Fruit fly (Drosophila melanogaster) whole organism, prepupa: ENCODE data around the gene Gr32a.

Experiments used
- CG10631 ChIP-seq: fragments of 200-800 bp; sonication (Bioruptor generic); optimal IDR thresholded peaks from 2 replicates; lab custom pipeline; 2016; ENCODE audit warnings: missing biosample characterization, missing genetic modification characterization
- CG11294 ChIP-seq: fragments of 200-800 bp; sonication (Bioruptor generic); IDR thresholded peaks from 2 replicates; pipeline ENCODE4 v1.3.6; 2022; ENCODE audit warnings: missing biosample characterization, missing genetic modification characterization
- CG11762 ChIP-seq: fragments of 200-800 bp; sonication (Bioruptor generic); optimal IDR thresholded peaks from 3 replicates; lab custom pipeline; 2016; ENCODE audit warnings: missing biosample characterization, missing genetic modification characterization; ENCODE audit not compliant: insufficient read depth
- CG1621 ChIP-seq: fragments of 200-800 bp; sonication (Bioruptor generic); optimal IDR thresholded peaks from 3 replicates; lab custom pipeline; 2018; ENCODE audit warnings: missing biosample characterization, mild to moderate bottlenecking, missing genetic modification characterization
- CG16779 ChIP-seq: fragments of 200-800 bp; sonication (Bioruptor generic); optimal IDR thresholded peaks from 3 replicates; lab custom pipeline; 2017; ENCODE audit warnings: missing biosample characterization, mild to moderate bottlenecking, missing genetic modification characterization
- CG3032 ChIP-seq: fragments of 200-800 bp; optimal IDR thresholded peaks from 2 replicates; lab custom pipeline; 2019; ENCODE audit warnings: missing biosample characterization, mild to moderate bottlenecking, missing genetic modification characterization, moderate library complexity
- CG31627 ChIP-seq: fragments of 200-800 bp; sonication (Bioruptor generic); optimal IDR thresholded peaks from 3 replicates; lab custom pipeline; 2016; ENCODE audit warnings: missing biosample characterization, missing genetic modification characterization
- CG3919 ChIP-seq: fragments of 200-800 bp; sonication (Bioruptor generic); optimal IDR thresholded peaks from 3 replicates; lab custom pipeline; 2016; ENCODE audit warnings: missing biosample characterization, missing genetic modification characterization
- CG6163 ChIP-seq: fragments of 200-800 bp; sonication (Bioruptor generic); IDR thresholded peaks from 3 replicates; pipeline ENCODE4 v1.3.6; 2022; ENCODE audit warnings: missing biosample characterization, missing genetic modification characterization
- CG6792 ChIP-seq: fragments of 200-800 bp; sonication (Bioruptor generic); optimal IDR thresholded peaks from 3 replicates; lab custom pipeline; 2016; ENCODE audit warnings: missing biosample characterization, missing genetic modification characterization
- CG6808 ChIP-seq: fragments of 200-800 bp; sonication (Bioruptor generic); optimal IDR thresholded peaks from 3 replicates; lab custom pipeline; 2017; ENCODE audit warnings: missing biosample characterization, missing genetic modification characterization, mild to moderate bottlenecking, moderate library complexity, missing genetic modification reagents
- CG7368 ChIP-seq: fragments of 200-800 bp; sonication (Bioruptor generic); optimal IDR thresholded peaks from 3 replicates; lab custom pipeline; 2016; ENCODE audit warnings: missing biosample characterization, missing genetic modification characterization
- CG8119 ChIP-seq: fragments of 200-800 bp; sonication (Bioruptor generic); IDR thresholded peaks from 3 replicates; pipeline ENCODE4 v1.3.6; 2022; ENCODE audit warnings: missing biosample characterization, missing genetic modification characterization
- CG8319 ChIP-seq: fragments of 200-800 bp; sonication (Bioruptor generic); optimal IDR thresholded peaks from 3 replicates; lab custom pipeline; 2016; ENCODE audit warnings: missing biosample characterization, missing genetic modification characterization
- CG8632 ChIP-seq: fragments of 200-800 bp; sonication (Bioruptor generic); optimal IDR thresholded peaks from 3 replicates; lab custom pipeline; 2016; ENCODE audit warnings: missing biosample characterization, missing genetic modification characterization
- CG9139 ChIP-seq: fragments of 200-800 bp; sonication (Bioruptor generic); optimal IDR thresholded peaks from 3 replicates; lab custom pipeline; 2017; ENCODE audit warnings: missing biosample characterization, mild to moderate bottlenecking, missing genetic modification characterization
- Eip78C ChIP-seq: fragments of 200-800 bp; sonication (Bioruptor generic); peaks from one replicate; lab custom pipeline; 2016; ENCODE audit warnings: missing biosample characterization, missing genetic modification characterization
- Ets21C ChIP-seq: fragments of 200-800 bp; sonication (Bioruptor generic); optimal IDR thresholded peaks from 3 replicates; lab custom pipeline; 2016; ENCODE audit warnings: missing biosample characterization, missing genetic modification characterization
- Met ChIP-seq: fragments of 200-800 bp; sonication (Bioruptor generic); optimal IDR thresholded peaks from 3 replicates; lab custom pipeline; 2016; ENCODE audit warnings: missing biosample characterization, missing genetic modification characterization
- OdsH ChIP-seq: fragments of 200-800 bp; sonication (Bioruptor generic); optimal IDR thresholded peaks from 3 replicates; lab custom pipeline; 2016; ENCODE audit warnings: missing biosample characterization, missing genetic modification characterization
- Sox102F ChIP-seq: fragments of 200-800 bp; sonication (Bioruptor generic); optimal IDR thresholded peaks from 2 replicates; lab custom pipeline; 2016; ENCODE audit warnings: missing biosample characterization, mild to moderate bottlenecking, missing genetic modification characterization
- Sox14 ChIP-seq: fragments of 200-800 bp; sonication (Bioruptor generic); optimal IDR thresholded peaks from 3 replicates; lab custom pipeline; 2016; ENCODE audit warnings: missing biosample characterization, missing genetic modification characterization
- achi ChIP-seq: fragments of 200-800 bp; sonication (Bioruptor generic); optimal IDR thresholded peaks from 3 replicates; lab custom pipeline; 2016; ENCODE audit warnings: missing biosample characterization, missing genetic modification characterization
- cyc ChIP-seq: fragments of 200-800 bp; sonication (Bioruptor generic); optimal IDR thresholded peaks from 3 replicates; lab custom pipeline; 2016; ENCODE audit warnings: missing biosample characterization, missing genetic modification characterization
- dsx ChIP-seq: fragments of 200-800 bp; optimal IDR thresholded peaks from 3 replicates; lab custom pipeline; 2019; ENCODE audit warnings: missing biosample characterization, mild to moderate bottlenecking, missing genetic modification characterization, moderate library complexity; ENCODE audit not compliant: poor library complexity, severe bottlenecking
- fd59A ChIP-seq: fragments of 200-800 bp; sonication (Bioruptor generic); optimal IDR thresholded peaks from 2 replicates; lab custom pipeline; 2017; ENCODE audit warnings: missing biosample characterization, mild to moderate bottlenecking, missing genetic modification characterization, missing genetic modification reagents
- fkh ChIP-seq: fragments of 200-800 bp; sonication (Bioruptor generic); optimal IDR thresholded peaks from 3 replicates; lab custom pipeline; 2017; ENCODE audit warnings: missing biosample characterization, mild to moderate bottlenecking, missing genetic modification characterization, moderate library complexity
- lz ChIP-seq: fragments of 200-800 bp; sonication (Bioruptor generic); optimal IDR thresholded peaks from 3 replicates; lab custom pipeline; 2016; ENCODE audit warnings: missing biosample characterization, missing genetic modification characterization
- pdm3 ChIP-seq: fragments of 200-800 bp; sonication (Bioruptor generic); optimal IDR thresholded peaks from 3 replicates; lab custom pipeline; 2016; ENCODE audit warnings: missing biosample characterization, missing genetic modification characterization
- salr ChIP-seq, 2 experiments: fragments of 200-800 bp; sonication (Bioruptor generic); optimal IDR thresholded peaks; 3 replicates each; lab custom pipeline; 2016 to 2018; ENCODE audit warnings: missing biosample characterization in 2 of 2, missing genetic modification characterization in 2 of 2, mild to moderate bottlenecking in 1 of 2
- svp ChIP-seq: fragments of 200-800 bp; sonication (Bioruptor generic); peaks from one replicate; lab custom pipeline; 2016; ENCODE audit warnings: missing biosample characterization, missing genetic modification characterization
- topi ChIP-seq: fragments of 200-800 bp; sonication (Bioruptor generic); optimal IDR thresholded peaks from 3 replicates; lab custom pipeline; 2016; ENCODE audit warnings: missing biosample characterization, missing genetic modification characterization
- vri ChIP-seq: fragments of 200-800 bp; sonication (Bioruptor generic); optimal IDR thresholded peaks from 3 replicates; lab custom pipeline; 2016; ENCODE audit warnings: missing biosample characterization, mild to moderate bottlenecking, missing genetic modification characterization

Gene Gr32a

DNA sequence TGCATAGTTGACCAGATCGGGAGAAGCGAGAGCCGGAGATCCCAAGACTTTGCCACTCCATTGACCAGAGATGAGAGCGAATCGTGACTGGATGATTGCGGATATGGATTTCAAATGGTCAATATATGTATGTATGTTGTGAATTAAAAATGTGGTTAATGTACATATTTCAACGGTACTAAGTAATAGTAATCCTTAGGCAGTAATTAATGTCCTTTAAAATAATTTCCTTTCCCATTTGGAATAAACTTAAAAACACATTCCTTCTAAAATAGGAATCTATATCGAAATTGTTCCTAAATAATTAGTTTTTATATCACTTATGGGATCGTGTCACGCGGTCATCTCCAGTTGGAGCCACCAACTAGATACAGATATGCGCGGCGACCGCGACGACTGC is 39.9 kb upstream of the Gr32a start (continued):
- TF ChIP-seq CG10631 (GFP tag; lab: Kevin White, UChicago) (peak; percentile 65), CG7368 (GFP tag; lab: Kevin White, UChicago) (no peak), dsx (GFP tag; lab: Kevin White, UChicago) (no peak), CG6163 (no peak), CG3919 (GFP tag; lab: Kevin White, UChicago) (peak; percentile 5), CG31627 (GFP tag; lab: Kevin White, UChicago) (peak; percentile 16), svp (GFP tag; lab: Kevin White, UChicago) (peak; percentile 36), CG11294 (GFP tag; lab: Robert Waterston, UW) (no peak), CG6792 (GFP tag; lab: Kevin White, UChicago) (peak; percentile 27), CG16779 (tag; lab: Kevin White, UChicago) (no peak), CG8632 (GFP tag; lab: Kevin White, UChicago) (peak; percentile 10), fkh (GFP tag; lab: Kevin White, UChicago) (no peak), CG3032 (peak; percentile 22), OdsH (GFP tag; lab: Kevin White, UChicago) (peak; percentile 42)

DNA sequence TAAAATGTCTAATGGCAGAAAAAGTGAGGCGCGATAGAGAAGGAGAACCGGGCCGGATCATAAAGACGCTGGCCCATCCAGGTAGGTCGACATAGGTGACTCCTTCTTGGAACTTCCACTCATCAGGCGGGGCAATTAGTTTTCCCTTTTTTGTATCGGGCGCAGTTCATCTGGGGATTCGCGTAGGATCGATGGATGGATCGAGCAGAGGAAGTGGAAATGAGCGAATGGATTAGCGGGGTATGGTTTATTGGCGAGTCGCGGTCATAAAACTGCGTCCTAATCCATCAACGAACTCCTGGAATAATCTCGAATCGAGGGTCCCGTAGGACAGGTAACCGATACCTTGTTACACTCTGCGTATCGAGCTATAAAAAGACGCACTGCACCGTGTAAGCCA is 38.7 kb upstream of the Gr32a start, which contains the start of gene CG43725:
CG43725 (plus strand) TSS at position 400 of the 400 bp plus-strand sequence.
- no peak for TF ChIP-seq vri (GFP tag; lab: Kevin White, UChicago)
- no peak for TF ChIP-seq CG6792 (GFP tag; lab: Kevin White, UChicago)
- no peak for TF ChIP-seq Ets21C (GFP tag; lab: Kevin White, UChicago)
- TF ChIP-seq topi (GFP tag; lab: Kevin White, UChicago) = no peak
- no peak for TF ChIP-seq CG11762 (GFP tag; lab: Kevin White, UChicago)
- TF ChIP-seq salr (GFP tag; optimal IDR thresholded peaks at IDR 0.05; lab: Kevin White, UChicago) = no peak
- TF ChIP-seq Met (GFP tag; lab: Kevin White, UChicago) = no peak
- no peak for TF ChIP-seq CG8319 (GFP tag; lab: Kevin White, UChicago)
- TF ChIP-seq CG31627 (GFP tag; lab: Kevin White, UChicago) = no peak
- TF ChIP-seq Eip78C (GFP tag; lab: Kevin White, UChicago) = no peak
- TF ChIP-seq CG6163 = no peak
- TF ChIP-seq lz = no peak
- no peak for TF ChIP-seq CG1621 (tag; lab: Kevin White, UChicago)
- no peak for TF ChIP-seq CG6808 (GFP tag; lab: Kevin White, UChicago)

DNA sequence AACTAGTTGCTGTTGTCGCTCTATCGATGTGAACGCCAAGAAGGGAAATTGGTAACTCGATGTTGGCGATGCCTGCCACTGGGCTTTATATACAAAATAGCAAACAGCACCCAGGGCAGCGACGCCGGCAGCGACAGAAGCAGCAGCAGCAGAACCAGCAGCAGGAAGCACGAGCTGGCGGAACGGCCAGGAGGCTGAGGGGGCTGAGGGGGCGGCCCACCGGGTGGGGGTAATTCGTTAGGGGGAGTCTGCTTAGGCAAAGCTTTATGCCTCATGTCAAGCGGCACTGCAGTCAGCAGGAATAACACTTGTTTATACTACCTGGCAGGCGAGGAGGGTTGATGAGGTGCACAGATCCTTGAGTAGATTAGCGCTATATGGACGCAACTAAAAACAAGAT is 32.5 kb upstream of the Gr32a start, which contains the start of gene AstC:
AstC (minus strand) TSS at position 63 of the 400 bp plus-strand sequence.
- no peak for TF ChIP-seq fd59A (GFP tag; lab: Kevin White, UChicago)
- no peak for TF ChIP-seq pdm3 (GFP tag; lab: Kevin White, UChicago)
- no peak for TF ChIP-seq dsx (GFP tag; lab: Kevin White, UChicago)
- no peak for TF ChIP-seq CG31627 (GFP tag; lab: Kevin White, UChicago)
- no peak for TF ChIP-seq Sox14 (GFP tag; lab: Kevin White, UChicago)
- TF ChIP-seq Eip78C (GFP tag; lab: Kevin White, UChicago) = no peak

DNA sequence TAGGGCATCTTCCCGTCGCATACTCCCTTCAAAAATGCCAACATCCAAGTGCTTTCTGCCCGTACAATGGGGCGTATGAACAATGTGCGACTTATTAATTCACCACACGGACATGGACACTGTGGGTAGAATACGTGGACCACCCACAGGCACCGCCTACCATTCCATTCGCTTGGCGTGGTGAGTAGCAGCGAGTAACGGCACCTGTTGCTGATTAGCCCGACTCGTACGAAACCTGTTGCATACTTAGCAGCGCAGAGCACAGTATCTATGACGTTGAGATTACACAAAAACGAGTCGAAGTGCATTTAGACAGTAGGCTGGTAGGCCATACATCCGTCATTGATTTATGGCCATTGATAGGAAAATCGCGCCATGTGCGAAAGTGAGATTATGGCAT is 31.8 kb upstream of the Gr32a start:
- TF ChIP-seq CG8319 (GFP tag; lab: Kevin White, UChicago) = no peak
- TF ChIP-seq CG8119 (GFP tag; lab: Robert Waterston, UW) = no peak

DNA sequence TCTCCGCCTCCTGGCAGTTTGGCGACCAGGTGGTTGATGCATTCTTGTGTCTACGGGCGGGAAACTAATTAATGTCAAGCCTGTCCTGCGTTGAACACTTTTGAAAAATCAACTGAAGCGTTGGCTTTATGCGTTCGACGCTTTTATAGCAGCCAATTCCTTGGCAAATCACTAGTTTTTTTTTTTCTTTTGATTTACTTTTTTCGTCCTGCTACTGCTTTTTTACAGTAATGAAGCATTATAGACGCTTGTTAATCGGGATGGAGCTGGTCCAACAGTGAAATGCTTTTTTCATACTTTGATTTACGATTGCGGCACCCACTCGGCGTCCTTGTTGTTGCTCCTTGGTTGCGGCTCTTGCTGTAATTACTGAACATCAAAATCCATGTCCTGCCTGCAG is 28.7 kb upstream of the Gr32a start, which contains the start of gene AstCC:
AstCC (minus strand) TSS at position 101 of the 400 bp plus-strand sequence.
- no peak for TF ChIP-seq cyc (GFP tag; lab: Kevin White, UChicago)
- TF ChIP-seq pdm3 (GFP tag; lab: Kevin White, UChicago) = no peak
- no peak for TF ChIP-seq CG11294 (GFP tag; lab: Robert Waterston, UW)
- no peak for TF ChIP-seq Sox102F
- no peak for TF ChIP-seq CG9139 (GFP tag; lab: Kevin White, UChicago)
- TF ChIP-seq dsx (GFP tag; lab: Kevin White, UChicago) = no peak
- no peak for TF ChIP-seq CG8632 (GFP tag; lab: Kevin White, UChicago)
- TF ChIP-seq CG31627 (GFP tag; lab: Kevin White, UChicago) = no peak
- TF ChIP-seq salr (GFP tag; optimal IDR thresholded peaks at IDR 0.05; lab: Kevin White, UChicago) = no peak
- TF ChIP-seq achi (GFP tag; lab: Kevin White, UChicago) = no peak
- TF ChIP-seq, all 60 proteins: peak for 0
